Fruit fly (Drosophila melanogaster): ENCODE measurements around the gene OXA1L.

OXA1L gene

DNA sequence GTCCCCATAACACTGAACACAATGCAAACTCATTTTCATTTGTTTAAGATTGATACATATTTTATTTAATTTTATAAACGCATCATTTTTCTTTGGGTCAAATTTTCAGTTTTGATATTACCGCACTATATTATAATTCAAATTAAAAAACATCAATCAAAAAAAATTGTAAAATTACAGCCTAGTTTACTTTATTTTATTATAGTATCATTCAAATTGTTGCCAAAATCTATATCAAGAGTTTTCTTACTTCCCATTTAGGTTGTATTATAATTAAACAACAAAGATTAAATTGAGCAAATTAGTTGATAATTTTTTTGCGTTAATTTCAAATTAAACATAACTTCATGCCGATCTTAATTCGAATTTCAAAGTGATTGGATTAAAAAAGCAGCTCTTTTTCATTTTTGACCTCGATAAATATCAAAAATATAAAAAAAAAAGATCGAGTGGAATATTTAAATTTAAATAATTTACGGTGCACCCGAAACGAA, 34.4 kb downstream of the OXA1L start (continued):
- TF ChIP-seq CG18262 (tag; optimal IDR thresholded peaks at IDR 0.05) (peak; percentile 87), stc (GFP tag; IDR thresholded peaks at IDR 0.05) (0 out of 2 replicates have a peak, but pooled peaks have one; percentile 2), esg (GFP tag; conservative IDR thresholded peaks at IDR 0.05) (no peak), psq (GFP tag; optimal IDR thresholded peaks at IDR 0.05) (no peak), CG10462 (GFP tag; optimal IDR thresholded peaks at IDR 0.05) (no peak), D (optimal IDR thresholded peaks at IDR 0.05) (no peak), D (GFP tag; optimal IDR thresholded peaks at IDR 0.05) (peak; percentile 39), bcd (GFP tag; optimal IDR thresholded peaks at IDR 0.05) (peak; percentile 29), CG12659 (GFP tag; optimal IDR thresholded peaks at IDR 0.05) (peak; percentile 18), phol (tag; optimal IDR thresholded peaks at IDR 0.05) (peak; percentile 67), CG4617 (GFP tag; optimal IDR thresholded peaks at IDR 0.05; ENCODE audit: borderline replicate concordance) (no peak), gem (tag; optimal IDR thresholded peaks at IDR 0.05) (peak; percentile 76), CG2202 (tag; optimal IDR thresholded peaks at IDR 0.05) (no peak), br (optimal IDR thresholded peaks at IDR 0.05) (no peak), CG31441 (GFP tag; IDR thresholded peaks at IDR 0.05) (peak; percentile 46; the same call in 1 of the 2 replicates), CG11504 (tag; optimal IDR thresholded peaks at IDR 0.05) (peak; percentile 39), sens (GFP tag) (peak; percentile 85), CG13287 (GFP tag; IDR thresholded peaks at IDR 0.05; ENCODE audit: partially characterized antibody) (no peak), CG8765 (GFP tag; IDR thresholded peaks at IDR 0.05) (no peak), gce (GFP tag; IDR thresholded peaks at IDR 0.05) (0 out of 3 replicates have a peak, but pooled peaks have one; percentile 7), Sox102F (GFP tag; optimal IDR thresholded peaks at IDR 0.05) (peak; percentile 36), toy (GFP tag; IDR thresholded peaks at IDR 0.05) (no peak), Oli (tag; optimal IDR thresholded peaks at IDR 0.05) (peak; percentile 43), CG10979 (tag; optimal IDR thresholded peaks at IDR 0.05) (peak; percentile 52), CG16815 (GFP tag; optimal IDR thresholded peaks at IDR 0.05) (peak; percentile 53), CG13775 (GFP tag; optimal IDR thresholded peaks at IDR 0.05) (peak; percentile 59), CG15696 (tag; optimal IDR thresholded peaks at IDR 0.05) (peak; percentile 17), jumu (GFP tag; optimal IDR thresholded peaks at IDR 0.05) (no peak), Camta (GFP tag; optimal IDR thresholded peaks at IDR 0.05) (no peak), CG2712 (tag; optimal IDR thresholded peaks at IDR 0.05) (peak; percentile 66), CG6689 (GFP tag; IDR thresholded peaks at IDR 0.05) (peak; percentile 44), CG18619 (GFP tag; optimal IDR thresholded peaks at IDR 0.05) (peak; percentile 55), Ravus (GFP tag; IDR thresholded peaks at IDR 0.05) (no peak), lola (GFP tag; optimal IDR thresholded peaks at IDR 0.05) (peak in 1 of 3 experiments; percentile 68), MBD-R2 (GFP tag; IDR thresholded peaks at IDR 0.05) (no peak), Usf (GFP tag; optimal IDR thresholded peaks at IDR 0.05) (peak; percentile 9), cas (GFP tag; IDR thresholded peaks at IDR 0.05) (no peak), Meics (GFP tag; optimal IDR thresholded peaks at IDR 0.05) (no peak), CG32772 (GFP tag; IDR thresholded peaks at IDR 0.05) (no peak), CG12391 (tag; optimal IDR thresholded peaks at IDR 0.05) (peak; percentile 52), ATbp (GFP tag; optimal IDR thresholded peaks at IDR 0.05) (peak; percentile 31), Med (GFP tag) (no peak), cg (GFP tag; optimal IDR thresholded peaks at IDR 0.05) (no peak)
